Worm (Caenorhabditis elegans) whole organism, L3 larva: ENCODE results near the gene ZK1240.2.

Source experiments
- R02D3.7 ChIP-seq: fragments of 150-350 bp; optimal IDR thresholded peaks from 2 replicates; lab custom pipeline; 2014; ENCODE audit warnings: missing biosample characterization, missing genetic modification characterization
- aly-2 ChIP-seq: fragments of 150-350 bp; optimal IDR thresholded peaks from 2 replicates; lab custom pipeline; 2014; ENCODE audit warnings: missing biosample characterization, missing genetic modification characterization
- ceh-16 ChIP-seq: sonication (generic microtip); optimal IDR thresholded peaks from 2 replicates; lab custom pipeline; 2017; ENCODE audit warnings: missing biosample characterization, missing genetic modification characterization
- ceh-28 ChIP-seq: fragments of 150-350 bp; optimal IDR thresholded peaks from 2 replicates; lab custom pipeline; 2014; ENCODE audit warnings: missing biosample characterization, missing genetic modification reagents, missing genetic modification characterization
- ceh-9 ChIP-seq: sonication (generic microtip); optimal IDR thresholded peaks from 2 replicates; lab custom pipeline; 2018; ENCODE audit warnings: missing biosample characterization, missing genetic modification characterization
- daf-12 ChIP-seq: fragments of 150-350 bp; optimal IDR thresholded peaks from 2 replicates; lab custom pipeline; 2014; ENCODE audit warnings: missing biosample characterization, missing genetic modification reagents, missing genetic modification characterization
- egl-27 ChIP-seq: sonication (generic microtip); optimal IDR thresholded peaks from 4 replicates; lab custom pipeline; 2017; ENCODE audit warnings: missing biosample characterization, missing genetic modification reagents, missing genetic modification characterization
- egl-5 ChIP-seq: fragments of 150-350 bp; optimal IDR thresholded peaks from 2 replicates; lab custom pipeline; 2017; ENCODE audit warnings: missing biosample characterization, missing genetic modification reagents, missing genetic modification characterization, inconsistent platforms
- elt-1 ChIP-seq: fragments of 150-350 bp; optimal IDR thresholded peaks from 2 replicates; lab custom pipeline; 2014; ENCODE audit warnings: missing biosample characterization, missing genetic modification characterization
- eor-1 ChIP-seq, 2 experiments: fragments of 150-350 bp; optimal IDR thresholded peaks; 2 replicates each; lab custom pipeline; 2014 to 2018; ENCODE audit warnings: missing biosample characterization in 2 of 2, missing genetic modification characterization in 2 of 2
- fkh-10 ChIP-seq: sonication (generic microtip); optimal IDR thresholded peaks from 2 replicates; lab custom pipeline; 2017; ENCODE audit warnings: missing biosample characterization, missing genetic modification reagents, missing genetic modification characterization
- fkh-2 ChIP-seq: fragments of 150-350 bp; optimal IDR thresholded peaks from 2 replicates; lab custom pipeline; 2014; ENCODE audit warnings: missing biosample characterization, missing genetic modification reagents, missing genetic modification characterization
- fos-1 ChIP-seq: fragments of 150-350 bp; optimal IDR thresholded peaks from 2 replicates; lab custom pipeline; 2014; ENCODE audit warnings: missing biosample characterization, missing genetic modification characterization
- jun-1 ChIP-seq: fragments of 150-350 bp; optimal IDR thresholded peaks from 2 replicates; lab custom pipeline; 2014; ENCODE audit warnings: missing biosample characterization, missing genetic modification reagents, missing genetic modification characterization
- lin-15B ChIP-seq: fragments of 150-350 bp; optimal IDR thresholded peaks from 2 replicates; lab custom pipeline; 2014; ENCODE audit warnings: missing biosample characterization, missing genetic modification characterization
- lin-39 ChIP-seq: fragments of 150-350 bp; optimal IDR thresholded peaks from 2 replicates; lab custom pipeline; 2018; ENCODE audit warnings: missing biosample characterization, missing genetic modification reagents, missing genetic modification characterization
- mdl-1 ChIP-seq: fragments of 150-350 bp; optimal IDR thresholded peaks from 2 replicates; lab custom pipeline; 2014; ENCODE audit warnings: missing biosample characterization, missing genetic modification characterization
- mml-1 ChIP-seq: fragments of 150-350 bp; sonication (generic microtip); optimal IDR thresholded peaks from 3 replicates; lab custom pipeline; 2014; ENCODE audit warnings: missing biosample characterization, missing genetic modification characterization
- nfya-1 ChIP-seq: sonication (generic microtip); optimal IDR thresholded peaks from 2 replicates; lab custom pipeline; 2017; ENCODE audit warnings: missing genetic modification characterization, mild to moderate bottlenecking, missing compliant biosample characterization, antibody characterized with exemption, moderate library complexity; ENCODE audit not compliant: insufficient read depth
- nhr-12 ChIP-seq: fragments of 150-350 bp; optimal IDR thresholded peaks from 2 replicates; lab custom pipeline; 2014; ENCODE audit warnings: missing biosample characterization, missing genetic modification characterization
- nhr-23 ChIP-seq: fragments of 150-350 bp; optimal IDR thresholded peaks from 2 replicates; lab custom pipeline; 2014; ENCODE audit warnings: missing biosample characterization, missing genetic modification reagents, missing genetic modification characterization
- nhr-237 ChIP-seq: fragments of 150-350 bp; optimal IDR thresholded peaks from 2 replicates; lab custom pipeline; 2014; ENCODE audit warnings: missing biosample characterization, missing genetic modification characterization
- nhr-28 ChIP-seq: fragments of 150-350 bp; optimal IDR thresholded peaks from 2 replicates; lab custom pipeline; 2014; ENCODE audit warnings: missing biosample characterization, missing genetic modification characterization
- nhr-43 ChIP-seq: sonication (generic microtip); optimal IDR thresholded peaks from 2 replicates; lab custom pipeline; 2016; ENCODE audit warnings: mild to moderate bottlenecking, missing genetic modification characterization, missing compliant biosample characterization; ENCODE audit not compliant: poor library complexity, severe bottlenecking
- nhr-67 ChIP-seq: fragments of 150-350 bp; optimal IDR thresholded peaks from 2 replicates; lab custom pipeline; 2014; ENCODE audit warnings: missing biosample characterization, missing genetic modification characterization
- nhr-76 ChIP-seq: fragments of 150-350 bp; sonication (generic microtip); optimal IDR thresholded peaks from 5 replicates; lab custom pipeline; 2014; ENCODE audit warnings: missing biosample characterization, missing genetic modification characterization
- nhr-77 ChIP-seq: fragments of 150-350 bp; optimal IDR thresholded peaks from 2 replicates; lab custom pipeline; 2014; ENCODE audit warnings: missing biosample characterization, missing genetic modification characterization
- pqm-1 ChIP-seq: fragments of 150-350 bp; optimal IDR thresholded peaks from 2 replicates; lab custom pipeline; 2017; ENCODE audit warnings: missing biosample characterization, missing genetic modification characterization, inconsistent platforms
- skn-1 ChIP-seq: fragments of 150-350 bp; optimal IDR thresholded peaks from 2 replicates; lab custom pipeline; 2014; ENCODE audit warnings: missing biosample characterization, missing genetic modification characterization
- snpc-4 ChIP-seq: fragments of 150-350 bp; optimal IDR thresholded peaks from 2 replicates; lab custom pipeline; 2014; ENCODE audit warnings: missing biosample characterization, missing genetic modification characterization
- tbx-2 ChIP-seq: sonication (generic microtip); optimal IDR thresholded peaks from 2 replicates; lab custom pipeline; 2016; ENCODE audit warnings: mild to moderate bottlenecking, missing genetic modification characterization, missing compliant biosample characterization
- unc-62 ChIP-seq: fragments of 150-350 bp; sonication (generic microtip); optimal IDR thresholded peaks from 4 replicates; lab custom pipeline; 2014; ENCODE audit warnings: missing biosample characterization, missing genetic modification reagents, missing genetic modification characterization
- zag-1 ChIP-seq: fragments of 150-350 bp; optimal IDR thresholded peaks from 2 replicates; lab custom pipeline; 2014; ENCODE audit warnings: missing biosample characterization, missing genetic modification characterization
- ztf-11 ChIP-seq: fragments of 150-350 bp; optimal IDR thresholded peaks from 2 replicates; lab custom pipeline; 2014; ENCODE audit warnings: missing biosample characterization, missing genetic modification characterization
- ztf-4 ChIP-seq: fragments of 150-350 bp; optimal IDR thresholded peaks from 2 replicates; lab custom pipeline; 2014; ENCODE audit warnings: missing biosample characterization, missing genetic modification characterization

Gene ZK1240.2

DNA sequence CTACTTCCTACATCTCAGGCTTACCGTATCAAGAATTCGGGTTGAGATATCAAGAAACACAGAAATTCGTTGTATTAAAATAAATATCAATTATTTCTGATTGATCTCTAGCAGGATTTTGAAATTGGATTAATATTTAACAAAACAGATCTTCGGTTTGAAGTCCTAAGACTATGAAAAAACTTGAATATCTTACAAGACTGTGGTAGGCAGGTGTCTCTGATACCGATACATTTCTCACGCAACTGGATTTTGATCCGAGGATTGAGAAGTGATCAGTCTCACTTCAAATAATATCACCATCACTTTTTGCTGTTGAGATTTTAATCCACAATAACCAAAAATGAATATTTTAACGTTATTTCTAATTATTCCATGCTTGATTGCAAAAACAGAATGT lies 23.5 kb downstream of the ZK1240.2 start, which contains the start of gene F43C11.4:
Gene F43C11.4, plus strand, starts transcription at position 301 of the 400 bp plus-strand sequence.
- TF ChIP-seq nhr-28 = no peak
- no peak for TF ChIP-seq ceh-9 (tag; lab: Kevin White, UChicago)
- no peak for TF ChIP-seq nhr-43 (tag; lab: Kevin White, UChicago)
- no peak for TF ChIP-seq ceh-16 (tag; lab: Kevin White, UChicago)
- TF ChIP-seq, all 47 proteins: peak for 0

ce11 chrII:2352546-2352945 lies 29.4 kb downstream of the ZK1240.2 start, which contains the start of gene F43C11.10:
Gene F43C11.10 (minus strand): TSS chrII:2352646.
- TF ChIP-seq nhr-77 (tag; lab: Kevin White, UChicago) = no peak
- TF ChIP-seq nfya-1 (tag; lab: Kevin White, UChicago) = no peak

ce11 chrII:2353012-2353411 lies 29.8 kb downstream of the ZK1240.2 start, which contains the start of gene F43C11.3:
Gene F43C11.3 (plus strand): TSS chrII:2353312.
- TF ChIP-seq ceh-28 (tag; lab: Kevin White, UChicago) = no peak
- TF ChIP-seq skn-1 (tag; lab: Kevin White, UChicago) = no peak
- no peak for TF ChIP-seq eor-1 (tag; optimal IDR thresholded peaks at IDR 0.05; lab: Kevin White, UChicago)
- TF ChIP-seq unc-62 (GFP tag; lab: Kevin White, UChicago) = no peak
- no peak for TF ChIP-seq fkh-2 (tag; lab: Kevin White, UChicago)
- no peak for TF ChIP-seq ztf-4

- no peak for TF ChIP-seq mdl-1 (tag; lab: Kevin White, UChicago)
- no peak for TF ChIP-seq fos-1 (tag; lab: Kevin White, UChicago)
- no peak for TF ChIP-seq nhr-67
- TF ChIP-seq tbx-2 (tag; lab: Kevin White, UChicago) = no peak
- TF ChIP-seq ceh-16 (tag; lab: Kevin White, UChicago) = no peak
- TF ChIP-seq elt-1 = no peak
- no peak for TF ChIP-seq nhr-12
- no peak for TF ChIP-seq zag-1
- TF ChIP-seq daf-12 = no peak
Observed at ce11 chrII:2354476-2354875, 31.3 kb downstream of the ZK1240.2 start, which contains the start of gene F43C11.2. Gene F43C11.2 (plus strand): TSS chrII:2354776.

DNA sequence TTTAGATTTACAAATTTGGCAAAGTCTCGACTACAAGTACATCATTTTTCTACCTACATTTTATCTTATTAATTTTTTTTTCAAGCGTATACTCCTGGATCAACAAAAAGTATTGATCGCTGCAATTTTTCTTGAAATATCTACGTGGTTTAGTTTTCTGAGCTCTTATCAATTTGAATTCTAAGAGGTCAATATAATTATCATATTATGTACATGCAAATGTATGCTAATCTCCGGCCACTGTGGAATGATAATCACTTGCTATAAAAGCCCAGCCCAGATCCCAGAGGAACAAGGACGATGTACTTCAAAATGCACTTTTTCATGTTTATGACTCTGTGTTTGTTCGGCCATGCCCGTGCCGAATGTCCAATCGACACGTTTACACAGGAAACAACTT lies 33.6 kb downstream of the ZK1240.2 start, which contains the start of gene F43C11.1:
Gene F43C11.1, plus strand, starts transcription at position 301 of the 400 bp plus-strand sequence.
- TF ChIP-seq nhr-12 (no peak), ztf-11 (tag; lab: Kevin White, UChicago) (no peak), fkh-2 (tag; lab: Kevin White, UChicago) (no peak), nhr-76 (tag; lab: Kevin White, UChicago) (no peak), aly-2 (no peak), snpc-4 (tag; lab: Kevin White, UChicago) (no peak), pqm-1 (tag; lab: Kevin White, UChicago) (no peak), egl-27 (tag; lab: Kevin White, UChicago) (no peak), lin-15B (tag; lab: Kevin White, UChicago) (no peak), elt-1 (no peak), R02D3.7 (no peak), mml-1 (tag; lab: Kevin White, UChicago) (no peak), fkh-10 (GFP tag; lab: Kevin White, UChicago) (no peak), egl-5 (tag; lab: Kevin White, UChicago) (no peak), lin-39 (tag; lab: Kevin White, UChicago) (no peak), nhr-237 (tag; lab: Kevin White, UChicago) (no peak), nhr-23 (tag; lab: Kevin White, UChicago) (no peak)

DNA sequence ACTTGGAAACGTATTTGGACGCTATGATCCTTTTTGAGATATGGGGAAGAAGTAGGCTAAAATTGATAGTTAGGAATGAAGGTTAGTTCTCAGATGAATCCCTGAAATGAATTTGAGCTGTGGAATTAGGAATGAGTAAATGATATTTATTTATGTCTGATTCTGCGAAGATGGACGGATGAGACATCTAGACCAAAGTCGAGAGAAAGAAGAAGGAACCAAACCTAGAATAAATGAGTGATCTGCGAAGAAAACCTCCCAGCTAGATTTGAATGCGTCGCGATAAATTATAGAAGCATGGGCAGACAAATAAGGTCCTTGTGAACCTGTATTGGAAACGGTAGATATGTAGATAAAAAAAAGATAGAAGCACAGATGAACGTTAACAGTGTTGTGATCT lies 36.8 kb downstream of the ZK1240.2 start, which contains the start of gene F43C11.16:
Gene F43C11.16, minus strand, starts transcription at position 101 of the 400 bp plus-strand sequence.
- no peak for TF ChIP-seq jun-1 (tag; lab: Kevin White, UChicago)
- no peak for TF ChIP-seq ceh-28 (tag; lab: Kevin White, UChicago)
- TF ChIP-seq lin-15B (tag; lab: Kevin White, UChicago) = no peak
- no peak for TF ChIP-seq pqm-1 (tag; lab: Kevin White, UChicago)
- TF ChIP-seq, all 47 proteins: peak for 0
